Fruit fly (Drosophila melanogaster) ovary, adult (tissue): ENCODE measurements around the gene CG7102.
"Not testable (repeated sequence)": the region's sequence is repeated elsewhere in the genome, so short reads cannot be mapped to it uniquely, and the experiment has no call there.

ENCODE experiments used
- CG17801 ChIP-seq: fragments of 200-800 bp; optimal IDR thresholded peaks from 2 replicates; lab custom pipeline; 2019; ENCODE audit warnings: missing biosample characterization, mild to moderate bottlenecking, missing genetic modification characterization, moderate library complexity; ENCODE audit not compliant: partially characterized antibody

The CG7102 gene

dm6 chr2L:7876520-7877232 is 10.6 kb downstream of the CG7102 start:
- TF ChIP-seq CG17801: no peak

dm6 chr2L:7875676-7876075 is 11.6 kb downstream of the CG7102 start:
- TF ChIP-seq CG17801: no peak

- TF ChIP-seq CG17801: no peak
Measured at dm6 chr2L:7872680-7873079, 14.6 kb downstream of the CG7102 start.

- no peak for TF ChIP-seq CG17801
Measured at dm6 chr2L:7871821-7872524, 15.3 kb downstream of the CG7102 start.

dm6 chr2L:7871332-7871731 is 16.0 kb downstream of the CG7102 start, which contains the start of gene Proc:
Gene Proc (minus strand): TSS chr2L:7871432.
- no peak for TF ChIP-seq CG17801

dm6 chr2L:7870212-7870611 is 17.1 kb downstream of the CG7102 start:
- TF ChIP-seq CG17801: no peak

- TF ChIP-seq CG17801: no peak
Measured at dm6 chr2L:7868608-7869007, 18.7 kb downstream of the CG7102 start.

dm6 chr2L:7861733-7862132 is 25.6 kb downstream of the CG7102 start:
- no peak for TF ChIP-seq CG17801

dm6 chr2L:7860739-7861138 is 26.6 kb downstream of the CG7102 start, which contains the start of gene TwdlE:
Gene TwdlE (minus strand): TSS chr2L:7860839.
- no peak for TF ChIP-seq CG17801

dm6 chr2L:7856380-7857127 is 30.8 kb downstream of the CG7102 start, which contains the start of gene lectin-28C:
Gene lectin-28C (plus strand): TSS chr2L:7857077.
- not testable (repeated sequence) for TF ChIP-seq CG17801

- TF ChIP-seq CG17801: no peak
Measured at dm6 chr2L:7855108-7855507, 32.2 kb downstream of the CG7102 start, which contains the start of gene CG14535. Gene CG14535 (minus strand): TSS chr2L:7855475.

- TF ChIP-seq CG17801: no peak
Measured at dm6 chr2L:7851609-7852008, 35.7 kb downstream of the CG7102 start.

dm6 chr2L:7850406-7850805 is 36.9 kb downstream of the CG7102 start:
- no peak for TF ChIP-seq CG17801

dm6 chr2L:7849472-7849871 is 37.8 kb downstream of the CG7102 start:
- no peak for TF ChIP-seq CG17801

dm6 chr2L:7841244-7841643 is 46.1 kb downstream of the CG7102 start:
- no peak for TF ChIP-seq CG17801

- TF ChIP-seq CG17801: no peak
Measured at dm6 chr2L:7840152-7840551, 47.2 kb downstream of the CG7102 start, which contains the start of gene CG14537. Gene CG14537 (plus strand): TSS chr2L:7840452.

- TF ChIP-seq CG17801: no peak
Measured at dm6 chr2L:7838024-7838423, 49.3 kb downstream of the CG7102 start.
